Fruit fly (Drosophila melanogaster) whole organism, embryonic: ENCODE measurements around the gene Pde6.

Experiments
- CG10274 ChIP-seq: fragments of 200-800 bp; sonication (Bioruptor generic); optimal IDR thresholded peaks from 3 replicates; lab custom pipeline; 2017; ENCODE audit warnings: missing biosample characterization, mild to moderate bottlenecking, missing genetic modification characterization
- CG10979 ChIP-seq: fragments of 200-800 bp; sonication (Bioruptor generic); optimal IDR thresholded peaks from 2 replicates; lab custom pipeline; 2018; ENCODE audit warnings: missing biosample characterization, mild to moderate bottlenecking, missing genetic modification characterization, moderate library complexity
- CG11085 ChIP-seq: fragments of 200-800 bp; sonication (Bioruptor generic); IDR thresholded peaks from 2 replicates; pipeline ENCODE4 v1.3.6; 2022; ENCODE audit warnings: missing biosample characterization, missing genetic modification characterization
- CG12299 ChIP-seq: fragments of 200-800 bp; sonication (Bioruptor generic); optimal IDR thresholded peaks from 2 replicates; lab custom pipeline; 2018; ENCODE audit warnings: missing biosample characterization, mild to moderate bottlenecking, missing genetic modification characterization
- CG15601 ChIP-seq: fragments of 200-800 bp; sonication (Bioruptor generic); optimal IDR thresholded peaks from 3 replicates; lab custom pipeline; 2019; ENCODE audit warnings: missing biosample characterization, mild to moderate bottlenecking, missing genetic modification characterization, moderate library complexity
- CG16863 ChIP-seq: fragments of 200-800 bp; sonication (Bioruptor generic); optimal IDR thresholded peaks from 3 replicates; lab custom pipeline; 2016; ENCODE audit warnings: missing biosample characterization, missing genetic modification characterization
- CG17829 ChIP-seq: fragments of 200-800 bp; optimal IDR thresholded peaks from 2 replicates; lab custom pipeline; 2019; ENCODE audit warnings: missing biosample characterization, mild to moderate bottlenecking, missing genetic modification characterization, moderate library complexity
- CG30020 ChIP-seq: fragments of 200-800 bp; optimal IDR thresholded peaks from 2 replicates; lab custom pipeline; 2019; ENCODE audit warnings: missing biosample characterization, mild to moderate bottlenecking, missing genetic modification characterization, moderate library complexity
- CG34224 ChIP-seq: fragments of 200-800 bp; sonication (Bioruptor generic); IDR thresholded peaks from 3 replicates; pipeline ENCODE4 v1.3.6; 2022; ENCODE audit warnings: missing biosample characterization, missing genetic modification characterization; ENCODE audit not compliant: partially characterized antibody
- CG34376 ChIP-seq: fragments of 200-800 bp; sonication (Bioruptor generic); optimal IDR thresholded peaks from 2 replicates; lab custom pipeline; 2018; ENCODE audit warnings: missing biosample characterization, mild to moderate bottlenecking, missing genetic modification characterization
- CG3847 ChIP-seq: fragments of 200-800 bp; sonication (Bioruptor generic); IDR thresholded peaks from 2 replicates; pipeline ENCODE4 v1.3.6; 2022; ENCODE audit warnings: missing biosample characterization, missing genetic modification characterization
- CG6254 ChIP-seq: fragments of 200-800 bp; sonication (Bioruptor generic); optimal IDR thresholded peaks from 3 replicates; lab custom pipeline; 2017; ENCODE audit warnings: mild to moderate bottlenecking, missing biosample characterization, missing genetic modification reagents, missing genetic modification characterization
- CG6765 ChIP-seq: fragments of 200-800 bp; sonication (Bioruptor generic); optimal IDR thresholded peaks from 3 replicates; lab custom pipeline; 2017; ENCODE audit warnings: missing biosample characterization, mild to moderate bottlenecking, missing genetic modification characterization
- CG7271 ChIP-seq: fragments of 200-800 bp; sonication (Bioruptor generic); optimal IDR thresholded peaks from 2 replicates; lab custom pipeline; 2018; ENCODE audit warnings: missing biosample characterization, mild to moderate bottlenecking, missing genetic modification characterization, moderate library complexity
- CG8478 ChIP-seq: fragments of >200 bp; optimal IDR thresholded peaks from 2 replicates; lab custom pipeline; 2018
- CG9876 ChIP-seq: fragments of 200-800 bp; sonication (Bioruptor generic); optimal IDR thresholded peaks from 2 replicates; lab custom pipeline; 2016; ENCODE audit warnings: missing biosample characterization, missing genetic modification characterization
- CHES-1-like ChIP-seq: fragments of 200-800 bp; sonication (Bioruptor generic); optimal IDR thresholded peaks from 2 replicates; lab custom pipeline; 2016; ENCODE audit warnings: missing biosample characterization, missing genetic modification characterization
- Doc2 ChIP-seq: fragments of 200-800 bp; sonication (Bioruptor generic); IDR thresholded peaks from 2 replicates; pipeline ENCODE4 v1.3.6; 2022; ENCODE audit warnings: missing biosample characterization, missing genetic modification characterization
- Doc3 ChIP-seq: fragments of 200-800 bp; sonication (Bioruptor generic); IDR thresholded peaks from 3 replicates; pipeline ENCODE4 v1.3.6; 2022; ENCODE audit warnings: missing biosample characterization, missing genetic modification characterization; ENCODE audit not compliant: partially characterized antibody
- Eip74EF ChIP-seq, 2 experiments: fragments of 200-800 bp in 1 of 2; fragments of >200 bp in 1 of 2; sonication (Bioruptor generic) in 1 of 2; optimal IDR thresholded peaks; 2 replicates each; lab custom pipeline; 2017 to 2019; ENCODE audit warnings: missing biosample characterization in 2 of 2, missing genetic modification characterization in 2 of 2, mild to moderate bottlenecking in 1 of 2, moderate library complexity in 1 of 2
- Hmx ChIP-seq: fragments of 200-800 bp; sonication (Bioruptor generic); optimal IDR thresholded peaks from 2 replicates; lab custom pipeline; 2016; ENCODE audit warnings: missing biosample characterization, missing genetic modification characterization
- Hr51 ChIP-seq, 2 experiments: fragments of 200-800 bp; sonication (Bioruptor generic); optimal IDR thresholded peaks; 2 replicates in 1 of 2; 3 replicates in 1 of 2; lab custom pipeline; 2016 to 2018; ENCODE audit warnings: missing biosample characterization in 2 of 2, missing genetic modification characterization in 2 of 2, mild to moderate bottlenecking in 1 of 2, moderate library complexity in 1 of 2
- Hr78 ChIP-seq, 2 experiments: fragments of 200-800 bp in 1 of 2; fragments of >200 bp in 1 of 2; sonication (Bioruptor generic) in 1 of 2; optimal IDR thresholded peaks; 2 replicates each; lab custom pipeline; 2017 to 2019; ENCODE audit warnings: missing biosample characterization in 2 of 2, missing genetic modification characterization in 2 of 2, mild to moderate bottlenecking in 1 of 2, moderate library complexity in 1 of 2
- Max ChIP-seq: fragments of 200-800 bp; sonication (Bioruptor generic); optimal IDR thresholded peaks from 2 replicates; lab custom pipeline; 2016; ENCODE audit warnings: missing biosample characterization, mild to moderate bottlenecking, missing genetic modification characterization
- NFAT ChIP-seq: fragments of 200-800 bp; sonication (Bioruptor generic); IDR thresholded peaks from 2 replicates; pipeline ENCODE4 v1.3.6; 2022; ENCODE audit warnings: missing biosample characterization, missing genetic modification characterization
- Nf-YB ChIP-seq: fragments of 200-800 bp; sonication (Bioruptor generic); optimal IDR thresholded peaks from 3 replicates; lab custom pipeline; 2019; ENCODE audit warnings: missing biosample characterization, mild to moderate bottlenecking, missing genetic modification characterization, moderate library complexity
- Xbp1 ChIP-seq: fragments of 200-800 bp; sonication (Bioruptor generic); optimal IDR thresholded peaks from 3 replicates; lab custom pipeline; 2016; ENCODE audit warnings: missing biosample characterization, mild to moderate bottlenecking, missing genetic modification characterization
- aop ChIP-seq: fragments of 200-800 bp; sonication (Bioruptor generic); IDR thresholded peaks from 2 replicates; pipeline ENCODE4 v1.3.6; 2022; ENCODE audit warnings: missing biosample characterization, missing genetic modification characterization
- ara ChIP-seq: fragments of 200-800 bp; sonication (Bioruptor generic); IDR thresholded peaks from 2 replicates; pipeline ENCODE4 v1.3.6; 2022; ENCODE audit warnings: missing biosample characterization, missing genetic modification characterization
- bab2 ChIP-seq: fragments of 200-800 bp; sonication (Bioruptor generic); optimal IDR thresholded peaks from 2 replicates; lab custom pipeline; 2016; ENCODE audit warnings: missing biosample characterization, missing genetic modification characterization
- bigmax ChIP-seq: fragments of 200-800 bp; sonication (Bioruptor generic); optimal IDR thresholded peaks from 2 replicates; lab custom pipeline; 2018; ENCODE audit warnings: missing biosample characterization, mild to moderate bottlenecking, missing genetic modification characterization
- br ChIP-seq: fragments of >200 bp; optimal IDR thresholded peaks from 2 replicates; lab custom pipeline; 2017
- btn ChIP-seq: fragments of 200-800 bp; sonication (Bioruptor generic); optimal IDR thresholded peaks from 2 replicates; lab custom pipeline; 2016; ENCODE audit warnings: missing biosample characterization, missing genetic modification characterization
- cato ChIP-seq: fragments of 200-800 bp; sonication (Bioruptor generic); optimal IDR thresholded peaks from 2 replicates; lab custom pipeline; 2016; ENCODE audit warnings: missing biosample characterization, missing genetic modification characterization, borderline replicate concordance
- dati ChIP-seq: fragments of 200-800 bp; sonication (Bioruptor generic); IDR thresholded peaks from 2 replicates; pipeline ENCODE4 v1.3.6; 2022; ENCODE audit warnings: missing biosample characterization, missing genetic modification characterization
- ems ChIP-seq: fragments of 200-800 bp; sonication (Bioruptor generic); optimal IDR thresholded peaks from 3 replicates; lab custom pipeline; 2016; ENCODE audit warnings: missing biosample characterization, missing genetic modification characterization
- fd64A ChIP-seq: fragments of 200-800 bp; sonication (Bioruptor generic); optimal IDR thresholded peaks from 3 replicates; lab custom pipeline; 2018; ENCODE audit warnings: missing biosample characterization, mild to moderate bottlenecking, missing genetic modification characterization
- fd96Cb ChIP-seq: fragments of 200-800 bp; sonication (Bioruptor generic); optimal IDR thresholded peaks from 2 replicates; lab custom pipeline; 2018; ENCODE audit warnings: missing biosample characterization, mild to moderate bottlenecking, missing genetic modification characterization, moderate library complexity
- gro ChIP-seq: fragments of 200-800 bp; sonication (Bioruptor generic); optimal IDR thresholded peaks from 2 replicates; lab custom pipeline; 2016; ENCODE audit warnings: missing biosample characterization, missing genetic modification characterization
- gt ChIP-seq: fragments of 200-800 bp; sonication (Bioruptor generic); IDR thresholded peaks from 2 replicates; pipeline ENCODE4 v1.3.6; 2022; ENCODE audit warnings: missing biosample characterization, missing genetic modification characterization
- hb ChIP-seq: fragments of 200-800 bp; sonication (Bioruptor generic); IDR thresholded peaks from 3 replicates; pipeline ENCODE4 v1.3.6; 2022; ENCODE audit warnings: missing biosample characterization, missing genetic modification characterization; ENCODE audit not compliant: partially characterized antibody
- hth ChIP-seq: fragments of >200 bp; optimal IDR thresholded peaks from 2 replicates; lab custom pipeline; 2017; ENCODE audit warnings: inconsistent platforms
- lilli ChIP-seq: fragments of 200-800 bp; sonication (Bioruptor generic); optimal IDR thresholded peaks from 3 replicates; lab custom pipeline; 2016; ENCODE audit warnings: missing biosample characterization, missing genetic modification characterization
- odd ChIP-seq: fragments of 200-800 bp; sonication (Bioruptor generic); optimal IDR thresholded peaks from 2 replicates; lab custom pipeline; 2017; ENCODE audit warnings: missing biosample characterization, mild to moderate bottlenecking, missing genetic modification characterization
- pho ChIP-seq: fragments of 200-800 bp; sonication (Bioruptor generic); optimal IDR thresholded peaks from 2 replicates; lab custom pipeline; 2016; ENCODE audit warnings: missing biosample characterization, missing genetic modification characterization
- repo ChIP-seq: fragments of 200-800 bp; sonication (Bioruptor generic); optimal IDR thresholded peaks from 2 replicates; lab custom pipeline; 2016; ENCODE audit warnings: missing biosample characterization, missing genetic modification characterization
- scrt ChIP-seq: fragments of 200-800 bp; sonication (Bioruptor generic); optimal IDR thresholded peaks from 2 replicates; lab custom pipeline; 2018; ENCODE audit warnings: missing biosample characterization, mild to moderate bottlenecking, missing genetic modification characterization, moderate library complexity
- slou ChIP-seq: fragments of 200-800 bp; sonication (Bioruptor generic); optimal IDR thresholded peaks from 3 replicates; lab custom pipeline; 2016; ENCODE audit warnings: missing biosample characterization, missing genetic modification characterization
- sqz ChIP-seq: fragments of 200-800 bp; sonication (Bioruptor generic); optimal IDR thresholded peaks from 3 replicates; lab custom pipeline; 2018; ENCODE audit warnings: missing biosample characterization, mild to moderate bottlenecking, missing genetic modification characterization
- sug ChIP-seq: fragments of 200-800 bp; optimal IDR thresholded peaks from 2 replicates; lab custom pipeline; 2019; ENCODE audit warnings: missing biosample characterization, mild to moderate bottlenecking, missing genetic modification characterization, moderate library complexity
- twi ChIP-seq: fragments of 200-800 bp; optimal IDR thresholded peaks from 2 replicates; lab custom pipeline; 2019; ENCODE audit warnings: missing biosample characterization, mild to moderate bottlenecking, missing genetic modification characterization, moderate library complexity
- vfl ChIP-seq: fragments of 200-800 bp; sonication (Bioruptor generic); optimal IDR thresholded peaks from 2 replicates; lab custom pipeline; 2016; ENCODE audit warnings: missing biosample characterization, missing genetic modification characterization

Pde6 gene

DNA sequence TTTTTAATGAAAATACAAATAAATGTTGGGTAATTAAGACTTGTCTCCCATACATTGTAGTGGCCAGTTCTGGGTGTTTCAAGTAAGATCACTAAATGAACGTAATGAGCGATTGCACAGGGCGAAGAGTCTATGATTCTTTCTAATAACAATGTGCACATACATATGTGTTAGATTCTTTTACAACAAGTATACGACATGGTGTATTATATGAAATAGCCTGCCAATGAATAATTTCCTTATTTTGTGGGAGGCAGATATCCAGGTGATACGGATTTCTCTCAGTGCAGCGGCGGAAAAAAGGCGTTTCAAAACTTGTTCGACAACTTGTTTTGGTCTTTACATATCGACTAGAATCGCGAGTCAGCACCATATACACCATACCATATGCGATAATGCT lies 84.5 kb downstream of the Pde6 start (continued):
- TF ChIP-seq hb (no peak), CHES-1-like (GFP tag; lab: Kevin White, UChicago) (peak; percentile 36), scrt (GFP tag; lab: Kevin White, UChicago) (peak; percentile 19), repo (GFP tag; lab: Kevin White, UChicago) (no peak), Hr78 (GFP tag; optimal IDR thresholded peaks at IDR 0.05; lab: Kevin White, UChicago) (no peak), CG16863 (no peak), CG7271 (tag; lab: Kevin White, UChicago) (no peak), bigmax (GFP tag; lab: Kevin White, UChicago) (no peak), CG17829 (tag; lab: Kevin White, UChicago) (peak; percentile 32), gt (GFP tag; lab: Robert Waterston, UW) (no peak), odd (GFP tag; lab: Kevin White, UChicago) (no peak), Xbp1 (GFP tag; lab: Kevin White, UChicago) (peak; percentile 59), sug (tag; lab: Kevin White, UChicago) (no peak), CG34224 (GFP tag; lab: Robert Waterston, UW) (no peak), Hmx (GFP tag; lab: Kevin White, UChicago) (no peak), slou (GFP tag; lab: Kevin White, UChicago) (peak; percentile 55), aop (no peak), vfl (GFP tag; lab: Kevin White, UChicago) (peak; percentile 39), CG6254 (GFP tag; lab: Kevin White, UChicago) (peak; percentile 34), NFAT (peak; percentile 55), fd96Cb (tag; lab: Kevin White, UChicago) (peak; percentile 32), CG9876 (peak; percentile 28), CG6765 (GFP tag; lab: Kevin White, UChicago) (no peak), CG11085 (GFP tag; lab: Robert Waterston, UW) (0 out of 2 replicates have a peak, but pooled peaks have one; percentile 15), btn (GFP tag; lab: Kevin White, UChicago) (no peak), Nf-YB (GFP tag; lab: Kevin White, UChicago) (peak; percentile 26), twi (no peak), CG34376 (GFP tag; lab: Kevin White, UChicago) (no peak), hth (lab: Kevin White, UChicago) (no peak), dati (GFP tag; lab: Robert Waterston, UW) (no peak), fd64A (GFP tag; lab: Kevin White, UChicago) (no peak), CG8478 (lab: Kevin White, UChicago) (no peak), CG12299 (no peak), Doc3 (GFP tag; lab: Robert Waterston, UW) (no peak), ems (peak; percentile 18), br (lab: Kevin White, UChicago) (no peak), lilli (GFP tag; lab: Kevin White, UChicago) (peak; percentile 77), ara (GFP tag; lab: Robert Waterston, UW) (no peak; the same call in 1 of the 2 replicates), cato (GFP tag; lab: Kevin White, UChicago) (no peak), gro (GFP tag; lab: Kevin White, UChicago) (peak; percentile 82), Doc2 (GFP tag; lab: Robert Waterston, UW) (no peak), CG30020 (no peak), CG15601 (tag; lab: Kevin White, UChicago) (no peak), CG10274 (GFP tag; lab: Kevin White, UChicago) (peak; percentile 7), pho (peak; percentile 41), bab2 (GFP tag; lab: Kevin White, UChicago) (peak; percentile 67), CG3847 (peak; percentile 50), CG10979 (tag; lab: Kevin White, UChicago) (peak; percentile 48), Hr51 (GFP tag; optimal IDR thresholded peaks at IDR 0.05; lab: Kevin White, UChicago) (peak; percentile 20 to 49), Eip74EF (GFP tag; optimal IDR thresholded peaks at IDR 0.05; lab: Kevin White, UChicago) (no peak), sqz (GFP tag; lab: Kevin White, UChicago) (no peak), Max (peak; percentile 28)
